Fruit fly (Drosophila melanogaster) whole organism, prepupa: ENCODE data around the gene Zcchc7.

Experiments
- CG10669 ChIP-seq: fragments of 200-800 bp; sonication (Bioruptor generic); optimal IDR thresholded peaks from 3 replicates; lab custom pipeline; 2018; ENCODE audit warnings: missing biosample characterization, mild to moderate bottlenecking, missing genetic modification characterization, moderate library complexity
- CG11294 ChIP-seq: fragments of 200-800 bp; sonication (Bioruptor generic); IDR thresholded peaks from 2 replicates; pipeline ENCODE4 v1.3.6; 2022; ENCODE audit warnings: missing biosample characterization, missing genetic modification characterization
- CG11762 ChIP-seq: fragments of 200-800 bp; sonication (Bioruptor generic); optimal IDR thresholded peaks from 3 replicates; lab custom pipeline; 2016; ENCODE audit warnings: missing biosample characterization, missing genetic modification characterization; ENCODE audit not compliant: insufficient read depth
- CG15336 ChIP-seq: fragments of 200-800 bp; sonication (Bioruptor generic); IDR thresholded peaks from 2 replicates; pipeline ENCODE4 v1.3.6; 2022; ENCODE audit warnings: missing biosample characterization, missing genetic modification characterization
- CG16779 ChIP-seq: fragments of 200-800 bp; sonication (Bioruptor generic); optimal IDR thresholded peaks from 3 replicates; lab custom pipeline; 2017; ENCODE audit warnings: missing biosample characterization, mild to moderate bottlenecking, missing genetic modification characterization
- CG31627 ChIP-seq: fragments of 200-800 bp; sonication (Bioruptor generic); optimal IDR thresholded peaks from 3 replicates; lab custom pipeline; 2016; ENCODE audit warnings: missing biosample characterization, missing genetic modification characterization
- CG32006 ChIP-seq: fragments of 200-800 bp; sonication (Bioruptor generic); optimal IDR thresholded peaks from 3 replicates; lab custom pipeline; 2017; ENCODE audit warnings: missing biosample characterization, mild to moderate bottlenecking, missing genetic modification characterization
- CG34406 ChIP-seq: fragments of 200-800 bp; sonication (Bioruptor generic); optimal IDR thresholded peaks from 3 replicates; lab custom pipeline; 2016; ENCODE audit warnings: missing biosample characterization, missing genetic modification characterization
- CG4318 ChIP-seq: fragments of 200-800 bp; sonication (Bioruptor generic); optimal IDR thresholded peaks from 3 replicates; lab custom pipeline; 2017; ENCODE audit warnings: missing biosample characterization, mild to moderate bottlenecking, missing genetic modification characterization
- CG6163 ChIP-seq: fragments of 200-800 bp; sonication (Bioruptor generic); IDR thresholded peaks from 3 replicates; pipeline ENCODE4 v1.3.6; 2022; ENCODE audit warnings: missing biosample characterization, missing genetic modification characterization
- CG6276 ChIP-seq: fragments of 200-800 bp; sonication (Bioruptor generic); optimal IDR thresholded peaks from 2 replicates; lab custom pipeline; 2017; ENCODE audit warnings: missing biosample characterization, mild to moderate bottlenecking, missing genetic modification characterization
- CG6792 ChIP-seq: fragments of 200-800 bp; sonication (Bioruptor generic); optimal IDR thresholded peaks from 3 replicates; lab custom pipeline; 2016; ENCODE audit warnings: missing biosample characterization, missing genetic modification characterization
- CG6808 ChIP-seq: fragments of 200-800 bp; sonication (Bioruptor generic); optimal IDR thresholded peaks from 3 replicates; lab custom pipeline; 2017; ENCODE audit warnings: missing biosample characterization, missing genetic modification characterization, mild to moderate bottlenecking, moderate library complexity, missing genetic modification reagents
- CG6854 ChIP-seq: fragments of 200-800 bp; sonication (Bioruptor generic); optimal IDR thresholded peaks from 2 replicates; lab custom pipeline; 2017; ENCODE audit warnings: missing biosample characterization, mild to moderate bottlenecking, missing genetic modification characterization
- CG8119 ChIP-seq: fragments of 200-800 bp; sonication (Bioruptor generic); IDR thresholded peaks from 3 replicates; pipeline ENCODE4 v1.3.6; 2022; ENCODE audit warnings: missing biosample characterization, missing genetic modification characterization
- CG9139 ChIP-seq: fragments of 200-800 bp; sonication (Bioruptor generic); optimal IDR thresholded peaks from 3 replicates; lab custom pipeline; 2017; ENCODE audit warnings: missing biosample characterization, mild to moderate bottlenecking, missing genetic modification characterization
- Eip78C ChIP-seq: fragments of 200-800 bp; sonication (Bioruptor generic); peaks from one replicate; lab custom pipeline; 2016; ENCODE audit warnings: missing biosample characterization, missing genetic modification characterization
- Eip93F ChIP-seq: fragments of 200-800 bp; sonication (Bioruptor generic); optimal IDR thresholded peaks from 2 replicates; lab custom pipeline; 2016; ENCODE audit warnings: missing biosample characterization, mild to moderate bottlenecking, missing genetic modification characterization
- Ets21C ChIP-seq: fragments of 200-800 bp; sonication (Bioruptor generic); optimal IDR thresholded peaks from 3 replicates; lab custom pipeline; 2016; ENCODE audit warnings: missing biosample characterization, missing genetic modification characterization
- Hr39 ChIP-seq: fragments of 200-800 bp; sonication (Bioruptor generic); optimal IDR thresholded peaks from 2 replicates; lab custom pipeline; 2016; ENCODE audit warnings: missing biosample characterization, missing genetic modification characterization
- Hr4 ChIP-seq: fragments of 200-800 bp; sonication (Bioruptor generic); optimal IDR thresholded peaks from 3 replicates; lab custom pipeline; 2016; ENCODE audit warnings: missing biosample characterization, missing genetic modification characterization
- Lpt ChIP-seq: fragments of 200-800 bp; sonication (Bioruptor generic); optimal IDR thresholded peaks from 3 replicates; lab custom pipeline; 2016; ENCODE audit warnings: missing biosample characterization, missing genetic modification characterization
- Met ChIP-seq: fragments of 200-800 bp; sonication (Bioruptor generic); optimal IDR thresholded peaks from 3 replicates; lab custom pipeline; 2016; ENCODE audit warnings: missing biosample characterization, missing genetic modification characterization
- OdsH ChIP-seq: fragments of 200-800 bp; sonication (Bioruptor generic); optimal IDR thresholded peaks from 3 replicates; lab custom pipeline; 2016; ENCODE audit warnings: missing biosample characterization, missing genetic modification characterization
- Smox ChIP-seq: fragments of 200-800 bp; sonication (Bioruptor generic); optimal IDR thresholded peaks from 3 replicates; lab custom pipeline; 2016; ENCODE audit warnings: missing biosample characterization, missing genetic modification characterization
- Sox102F ChIP-seq: fragments of 200-800 bp; sonication (Bioruptor generic); optimal IDR thresholded peaks from 2 replicates; lab custom pipeline; 2016; ENCODE audit warnings: missing biosample characterization, mild to moderate bottlenecking, missing genetic modification characterization
- Sox14 ChIP-seq: fragments of 200-800 bp; sonication (Bioruptor generic); optimal IDR thresholded peaks from 3 replicates; lab custom pipeline; 2016; ENCODE audit warnings: missing biosample characterization, missing genetic modification characterization
- achi ChIP-seq: fragments of 200-800 bp; sonication (Bioruptor generic); optimal IDR thresholded peaks from 3 replicates; lab custom pipeline; 2016; ENCODE audit warnings: missing biosample characterization, missing genetic modification characterization
- acj6 ChIP-seq: fragments of 200-800 bp; sonication (Bioruptor generic); optimal IDR thresholded peaks from 3 replicates; lab custom pipeline; 2016; ENCODE audit warnings: missing biosample characterization, missing genetic modification characterization
- dsx ChIP-seq: fragments of 200-800 bp; optimal IDR thresholded peaks from 3 replicates; lab custom pipeline; 2019; ENCODE audit warnings: missing biosample characterization, mild to moderate bottlenecking, missing genetic modification characterization, moderate library complexity; ENCODE audit not compliant: poor library complexity, severe bottlenecking
- eg ChIP-seq: fragments of 200-800 bp; sonication (Bioruptor generic); IDR thresholded peaks from 3 replicates; pipeline ENCODE4 v1.3.6; 2022; ENCODE audit warnings: missing biosample characterization, missing genetic modification characterization
- esn ChIP-seq: fragments of 200-800 bp; sonication (Bioruptor generic); optimal IDR thresholded peaks from 2 replicates; lab custom pipeline; 2016; ENCODE audit warnings: missing biosample characterization, mild to moderate bottlenecking, missing genetic modification characterization, moderate library complexity
- fkh ChIP-seq: fragments of 200-800 bp; sonication (Bioruptor generic); optimal IDR thresholded peaks from 3 replicates; lab custom pipeline; 2017; ENCODE audit warnings: missing biosample characterization, mild to moderate bottlenecking, missing genetic modification characterization, moderate library complexity
- lz ChIP-seq: fragments of 200-800 bp; sonication (Bioruptor generic); optimal IDR thresholded peaks from 3 replicates; lab custom pipeline; 2016; ENCODE audit warnings: missing biosample characterization, missing genetic modification characterization
- net ChIP-seq: fragments of 200-800 bp; sonication (Bioruptor generic); optimal IDR thresholded peaks from 3 replicates; lab custom pipeline; 2016; ENCODE audit warnings: missing biosample characterization, missing genetic modification characterization
- pdm3 ChIP-seq: fragments of 200-800 bp; sonication (Bioruptor generic); optimal IDR thresholded peaks from 3 replicates; lab custom pipeline; 2016; ENCODE audit warnings: missing biosample characterization, missing genetic modification characterization
- salr ChIP-seq, 2 experiments: fragments of 200-800 bp; sonication (Bioruptor generic); optimal IDR thresholded peaks; 3 replicates each; lab custom pipeline; 2016 to 2018; ENCODE audit warnings: missing biosample characterization in 2 of 2, missing genetic modification characterization in 2 of 2, mild to moderate bottlenecking in 1 of 2
- ss ChIP-seq, 2 experiments: fragments of 200-800 bp; sonication (Bioruptor generic); optimal IDR thresholded peaks; 2 replicates in 1 of 2; 3 replicates in 1 of 2; lab custom pipeline; 2017 to 2018; ENCODE audit warnings: mild to moderate bottlenecking in 2 of 2, missing biosample characterization in 2 of 2, missing genetic modification characterization in 2 of 2, moderate library complexity in 1 of 2
- svp ChIP-seq: fragments of 200-800 bp; sonication (Bioruptor generic); peaks from one replicate; lab custom pipeline; 2016; ENCODE audit warnings: missing biosample characterization, missing genetic modification characterization
- topi ChIP-seq: fragments of 200-800 bp; sonication (Bioruptor generic); optimal IDR thresholded peaks from 3 replicates; lab custom pipeline; 2016; ENCODE audit warnings: missing biosample characterization, missing genetic modification characterization
- vri ChIP-seq: fragments of 200-800 bp; sonication (Bioruptor generic); optimal IDR thresholded peaks from 3 replicates; lab custom pipeline; 2016; ENCODE audit warnings: missing biosample characterization, mild to moderate bottlenecking, missing genetic modification characterization

The Zcchc7 gene

DNA sequence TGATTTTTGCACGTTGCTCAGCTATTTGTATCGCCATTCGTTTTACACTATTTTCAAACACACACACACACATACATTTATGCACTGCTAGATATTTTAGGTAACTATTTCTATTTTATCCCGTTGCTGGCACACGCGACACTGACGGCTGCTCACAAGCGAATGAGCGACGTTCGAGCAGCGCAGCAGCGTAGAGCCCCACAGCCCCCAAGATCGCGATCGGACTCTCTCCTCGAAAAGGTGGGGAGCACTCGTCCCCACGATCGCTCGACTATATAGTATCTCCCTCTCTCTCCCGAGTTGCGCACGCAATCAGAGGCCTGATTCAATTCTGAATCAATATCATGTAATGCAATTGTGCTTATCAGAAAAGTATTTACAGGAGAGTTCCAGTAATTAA lies 45.2 kb upstream of the Zcchc7 start (continued):
- TF ChIP-seq CG6808 (peak; percentile 47), Ets21C (GFP tag; lab: Kevin White, UChicago) (no peak), topi (GFP tag; lab: Kevin White, UChicago) (peak; percentile 31), CG16779 (peak; percentile 46), acj6 (GFP tag; lab: Kevin White, UChicago) (no peak), CG6163 (peak; percentile 33; the same call in 1 of the 3 replicates), esn (GFP tag; lab: Kevin White, UChicago) (peak; percentile 28), Smox (no peak), Hr4 (GFP tag; lab: Kevin White, UChicago) (no peak), eg (peak; percentile 62; the same call in 2 of the 3 replicates), lz (GFP tag; lab: Kevin White, UChicago) (no peak), CG11762 (GFP tag; lab: Kevin White, UChicago) (no peak), Sox102F (GFP tag; lab: Kevin White, UChicago) (peak; percentile 42), Met (peak; percentile 2), CG11294 (peak; percentile 27; the same call in 1 of the 2 replicates)

DNA sequence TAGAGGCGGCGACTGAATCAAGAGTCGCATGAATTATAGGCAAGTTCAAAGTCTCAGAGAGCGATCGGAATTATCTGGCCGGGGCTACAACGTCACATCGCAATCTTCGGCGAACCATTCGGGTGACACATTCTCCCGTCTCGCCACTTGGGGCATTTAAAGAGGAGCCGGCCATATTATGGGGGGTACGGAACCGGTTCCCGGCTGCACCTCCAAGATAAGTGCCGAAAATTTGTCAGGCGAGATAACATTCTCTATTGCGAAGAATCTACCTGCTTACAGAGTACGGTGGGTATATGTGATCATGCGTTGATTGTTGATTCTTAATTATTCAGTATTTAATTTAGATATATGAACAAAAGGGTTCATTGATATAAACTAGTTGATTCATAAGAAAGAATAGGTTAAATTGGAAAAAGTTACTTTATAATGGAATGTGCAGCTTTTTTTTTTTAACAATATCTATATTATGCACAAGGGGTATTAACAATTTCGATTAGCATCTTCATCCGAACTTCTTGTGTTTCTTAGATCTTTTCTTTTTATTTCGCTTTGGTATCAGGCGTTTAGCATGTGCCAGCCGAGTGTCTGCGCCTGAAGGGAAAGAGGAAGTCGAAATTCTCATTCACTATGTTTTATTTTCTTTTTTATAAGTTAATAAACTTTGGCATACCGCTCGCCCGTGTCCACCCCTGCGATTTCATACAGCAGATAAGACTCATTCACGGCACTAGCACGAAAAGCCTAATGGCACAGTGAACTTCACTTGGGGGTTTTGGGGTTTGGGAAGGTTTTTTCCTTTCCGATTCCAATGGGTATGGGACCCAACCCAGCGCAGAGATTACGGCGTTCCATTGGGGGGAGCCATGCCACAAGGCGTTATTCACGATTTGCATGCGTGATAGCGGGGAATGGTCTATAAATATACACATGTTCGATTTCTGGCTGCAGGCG lies 43.4 kb upstream of the Zcchc7 start:
- no peak for TF ChIP-seq CG10669 (GFP tag; lab: Kevin White, UChicago)
- TF ChIP-seq Sox102F (GFP tag; lab: Kevin White, UChicago), result peak; percentile 48
- TF ChIP-seq CG6854, result peak; percentile 39
- TF ChIP-seq Hr4 (GFP tag; lab: Kevin White, UChicago), result peak; percentile 53
- peak; percentile 35 for TF ChIP-seq acj6 (GFP tag; lab: Kevin White, UChicago)
- peak; percentile 16 for TF ChIP-seq OdsH
- TF ChIP-seq dsx (GFP tag; lab: Kevin White, UChicago), result no peak
- TF ChIP-seq CG34406 (GFP tag; lab: Kevin White, UChicago), result no peak
- 0 out of 3 replicates have a peak, but pooled peaks have one; percentile 13 for TF ChIP-seq CG8119
- peak; percentile 52 for TF ChIP-seq Sox14 (GFP tag; lab: Kevin White, UChicago)
- TF ChIP-seq topi (GFP tag; lab: Kevin White, UChicago), result peak; percentile 46
- peak; percentile 32 for TF ChIP-seq CG9139
- peak; percentile 17 for TF ChIP-seq achi (GFP tag; lab: Kevin White, UChicago)
- peak; percentile 50 for TF ChIP-seq fkh (GFP tag; lab: Kevin White, UChicago)
- no peak for TF ChIP-seq Lpt (GFP tag; lab: Kevin White, UChicago)
- peak; percentile 88 for TF ChIP-seq vri (GFP tag; lab: Kevin White, UChicago)
- peak; percentile 41 for TF ChIP-seq Eip93F (GFP tag; lab: Kevin White, UChicago)
- TF ChIP-seq pdm3 (GFP tag; lab: Kevin White, UChicago), result peak; percentile 37
- peak; percentile 26 for TF ChIP-seq CG31627 (GFP tag; lab: Kevin White, UChicago)
- TF ChIP-seq esn (GFP tag; lab: Kevin White, UChicago), result peak; percentile 62
- no peak for TF ChIP-seq CG6792
- peak; percentile 51 for TF ChIP-seq CG6808
- peak; percentile 22 for TF ChIP-seq CG4318 (GFP tag; lab: Kevin White, UChicago)
- TF ChIP-seq svp (GFP tag; lab: Kevin White, UChicago), result peak; percentile 91
- TF ChIP-seq CG11294, result no peak
- TF ChIP-seq eg, result no peak
- peak; percentile 39 for TF ChIP-seq lz (GFP tag; lab: Kevin White, UChicago)
- TF ChIP-seq salr (GFP tag; optimal IDR thresholded peaks at IDR 0.05; lab: Kevin White, UChicago), result peak in 1 of 2 experiments; percentile 18
- peak; percentile 36 to 70 for TF ChIP-seq ss (GFP tag; optimal IDR thresholded peaks at IDR 0.05; lab: Kevin White, UChicago)
- TF ChIP-seq CG15336 (GFP tag; lab: Robert Waterston, UW), result peak; percentile 54; the same call in 1 of the 2 replicates
- peak; percentile 49 for TF ChIP-seq Hr39 (GFP tag; lab: Kevin White, UChicago)
- TF ChIP-seq Smox, result peak; percentile 56
- peak; percentile 36 for TF ChIP-seq CG6276
- TF ChIP-seq CG32006, result peak; percentile 68
- TF ChIP-seq CG16779, result no peak
- peak; percentile 26 for TF ChIP-seq net
- TF ChIP-seq CG11762 (GFP tag; lab: Kevin White, UChicago), result peak; percentile 25
- TF ChIP-seq Ets21C (GFP tag; lab: Kevin White, UChicago), result peak; percentile 17
- peak; percentile 14 for TF ChIP-seq Eip78C (GFP tag; lab: Kevin White, UChicago)
- TF ChIP-seq Met, result peak; percentile 64
